Worm (Caenorhabditis elegans) whole organism, L2 larva: ENCODE results near the gene unc-97.

Source experiments
- C34F6.9 ChIP-seq: fragments of 150-350 bp; optimal IDR thresholded peaks from 2 replicates; lab custom pipeline; 2014; ENCODE audit warnings: missing biosample characterization, missing genetic modification characterization
- F13H6.1 ChIP-seq: sonication (generic microtip); optimal IDR thresholded peaks from 2 replicates; lab custom pipeline; 2016; ENCODE audit warnings: missing genetic modification characterization, missing compliant biosample characterization
- Y55F3AM.14 ChIP-seq: fragments of 200-800 bp; sonication (Bioruptor generic); optimal IDR thresholded peaks from 2 replicates; lab custom pipeline; 2018; ENCODE audit warnings: mild to moderate bottlenecking, missing genetic modification characterization, missing compliant biosample characterization
- alr-1 ChIP-seq: fragments of 150-350 bp; optimal IDR thresholded peaks from 2 replicates; lab custom pipeline; 2014; ENCODE audit warnings: missing biosample characterization, missing genetic modification characterization
- aly-2 ChIP-seq: fragments of 150-350 bp; optimal IDR thresholded peaks from 2 replicates; lab custom pipeline; 2014; ENCODE audit warnings: missing biosample characterization, missing genetic modification characterization
- blmp-1 ChIP-seq: sonication (generic microtip); optimal IDR thresholded peaks from 2 replicates; lab custom pipeline; 2017; ENCODE audit warnings: missing genetic modification characterization, mild to moderate bottlenecking, missing compliant biosample characterization, antibody characterized with exemption, moderate library complexity; ENCODE audit not compliant: insufficient read depth
- ceh-16 ChIP-seq: fragments of 150-350 bp; optimal IDR thresholded peaks from 2 replicates; lab custom pipeline; 2014; ENCODE audit warnings: missing biosample characterization, missing genetic modification characterization
- ceh-82 ChIP-seq: fragments of 150-350 bp; optimal IDR thresholded peaks from 2 replicates; lab custom pipeline; 2014; ENCODE audit warnings: missing biosample characterization, missing genetic modification characterization
- crh-2 ChIP-seq: sonication (generic microtip); optimal IDR thresholded peaks from 2 replicates; lab custom pipeline; 2017; ENCODE audit warnings: missing biosample characterization, missing genetic modification characterization
- egl-27 ChIP-seq: sonication (generic microtip); optimal IDR thresholded peaks from 3 replicates; lab custom pipeline; 2017; ENCODE audit warnings: missing biosample characterization, missing genetic modification reagents, missing genetic modification characterization
- elt-1 ChIP-seq: fragments of 150-350 bp; optimal IDR thresholded peaks from 2 replicates; lab custom pipeline; 2014; ENCODE audit warnings: missing biosample characterization, missing genetic modification characterization
- elt-3 ChIP-seq: sonication (generic microtip); optimal IDR thresholded peaks from 2 replicates; lab custom pipeline; 2017; ENCODE audit warnings: missing biosample characterization, missing genetic modification characterization
- gmeb-1 ChIP-seq: fragments of 150-350 bp; optimal IDR thresholded peaks from 2 replicates; lab custom pipeline; 2014; ENCODE audit warnings: missing biosample characterization, missing genetic modification characterization
- lin-11 ChIP-seq: fragments of 150-350 bp; sonication (generic microtip); optimal IDR thresholded peaks from 2 replicates; lab custom pipeline; 2014; ENCODE audit warnings: missing biosample characterization, missing genetic modification characterization, inconsistent platforms, mixed read lengths
- lin-13 ChIP-seq: fragments of 150-350 bp; optimal IDR thresholded peaks from 2 replicates; lab custom pipeline; 2014; ENCODE audit warnings: missing biosample characterization, missing genetic modification reagents, missing genetic modification characterization
- lin-39 ChIP-seq: fragments of 150-350 bp; optimal IDR thresholded peaks from 2 replicates; lab custom pipeline; 2014; ENCODE audit warnings: missing biosample characterization, missing genetic modification reagents, missing genetic modification characterization
- lsy-2 ChIP-seq, 2 experiments: fragments of 150-350 bp in 1 of 2; sonication (generic microtip) in 1 of 2; optimal IDR thresholded peaks; 2 replicates each; lab custom pipeline; 2014 to 2017; ENCODE audit warnings: missing biosample characterization in 2 of 2, missing genetic modification characterization in 2 of 2
- mbf-1 ChIP-seq: sonication (generic microtip); optimal IDR thresholded peaks from 2 replicates; lab custom pipeline; 2017; ENCODE audit warnings: missing biosample characterization, missing genetic modification characterization
- mdl-1 ChIP-seq, 2 experiments: fragments of 150-350 bp in 1 of 2; sonication (generic microtip) in 1 of 2; optimal IDR thresholded peaks; 2 replicates each; lab custom pipeline; 2017; ENCODE audit warnings: missing biosample characterization in 2 of 2, missing genetic modification characterization in 2 of 2
- nhr-10 ChIP-seq: sonication (generic microtip); optimal IDR thresholded peaks from 2 replicates; lab custom pipeline; 2017; ENCODE audit warnings: missing biosample characterization, missing genetic modification characterization
- nhr-21 ChIP-seq: fragments of 150-350 bp; optimal IDR thresholded peaks from 2 replicates; lab custom pipeline; 2014; ENCODE audit warnings: missing biosample characterization, missing genetic modification characterization
- nhr-23 ChIP-seq: fragments of 150-350 bp; optimal IDR thresholded peaks from 2 replicates; lab custom pipeline; 2014; ENCODE audit warnings: missing biosample characterization, missing genetic modification reagents, missing genetic modification characterization
- nhr-25 ChIP-seq: fragments of 150-350 bp; sonication (generic microtip); optimal IDR thresholded peaks from 3 replicates; lab custom pipeline; 2014; ENCODE audit warnings: missing biosample characterization, missing genetic modification characterization
- nhr-77 ChIP-seq: fragments of 150-350 bp; optimal IDR thresholded peaks from 2 replicates; lab custom pipeline; 2014; ENCODE audit warnings: missing biosample characterization, missing genetic modification characterization
- peb-1 ChIP-seq: fragments of 150-350 bp; optimal IDR thresholded peaks from 2 replicates; lab custom pipeline; 2014; ENCODE audit warnings: missing biosample characterization, missing genetic modification characterization
- sem-4 ChIP-seq: fragments of 150-350 bp; optimal IDR thresholded peaks from 2 replicates; lab custom pipeline; 2014; ENCODE audit warnings: missing biosample characterization, missing genetic modification reagents, missing genetic modification characterization
- skn-1 ChIP-seq: sonication (generic microtip); optimal IDR thresholded peaks from 2 replicates; lab custom pipeline; 2017; ENCODE audit warnings: missing biosample characterization, missing genetic modification characterization
- sma-3 ChIP-seq: sonication (generic microtip); optimal IDR thresholded peaks from 2 replicates; lab custom pipeline; 2016; ENCODE audit warnings: missing genetic modification reagents, missing genetic modification characterization, missing compliant biosample characterization
- sma-9 ChIP-seq, 2 experiments: fragments of 150-350 bp in 1 of 2; sonication (generic microtip) in 1 of 2; optimal IDR thresholded peaks; 2 replicates each; lab custom pipeline; 2014 to 2016; ENCODE audit warnings: missing genetic modification characterization in 2 of 2, mild to moderate bottlenecking in 1 of 2, missing biosample characterization in 1 of 2, missing compliant biosample characterization in 1 of 2, missing genetic modification reagents in 1 of 2, moderate library complexity in 1 of 2
- snpc-4 ChIP-seq: fragments of 150-350 bp; optimal IDR thresholded peaks from 2 replicates; lab custom pipeline; 2014; ENCODE audit warnings: missing biosample characterization, missing genetic modification characterization
- unc-55 ChIP-seq: fragments of 150-350 bp; sonication (generic microtip); optimal IDR thresholded peaks from 3 replicates; lab custom pipeline; 2014; ENCODE audit warnings: missing biosample characterization, missing genetic modification reagents, missing genetic modification characterization
- unc-62 ChIP-seq: fragments of 150-350 bp; optimal IDR thresholded peaks from 2 replicates; lab custom pipeline; 2014; ENCODE audit warnings: missing biosample characterization, missing genetic modification reagents, missing genetic modification characterization
- zag-1 ChIP-seq: fragments of 150-350 bp; optimal IDR thresholded peaks from 2 replicates; lab custom pipeline; 2014; ENCODE audit warnings: missing biosample characterization, missing genetic modification characterization
- ztf-11 ChIP-seq: sonication (generic microtip); optimal IDR thresholded peaks from 2 replicates; lab custom pipeline; 2017; ENCODE audit warnings: missing biosample characterization, missing genetic modification characterization
- ztf-4 ChIP-seq: fragments of 150-350 bp; optimal IDR thresholded peaks from 2 replicates; lab custom pipeline; 2014; ENCODE audit warnings: missing biosample characterization, missing genetic modification characterization

Gene unc-97

ce11 chrX:5621793-5622192 is 28.9 kb downstream of the unc-97 start:
- TF ChIP-seq lin-13 (GFP tag; lab: Kevin White, UChicago) (no peak), mbf-1 (tag; lab: Kevin White, UChicago) (no peak), blmp-1 (tag; lab: Kevin White, UChicago) (no peak), lsy-2 (tag; optimal IDR thresholded peaks at IDR 0.05; lab: Kevin White, UChicago) (no peak), nhr-21 (tag; lab: Kevin White, UChicago) (no peak), gmeb-1 (no peak), Y55F3AM.14 (GFP tag; lab: Kevin White, UChicago) (no peak), lin-11 (tag; lab: Kevin White, UChicago) (no peak)

DNA sequence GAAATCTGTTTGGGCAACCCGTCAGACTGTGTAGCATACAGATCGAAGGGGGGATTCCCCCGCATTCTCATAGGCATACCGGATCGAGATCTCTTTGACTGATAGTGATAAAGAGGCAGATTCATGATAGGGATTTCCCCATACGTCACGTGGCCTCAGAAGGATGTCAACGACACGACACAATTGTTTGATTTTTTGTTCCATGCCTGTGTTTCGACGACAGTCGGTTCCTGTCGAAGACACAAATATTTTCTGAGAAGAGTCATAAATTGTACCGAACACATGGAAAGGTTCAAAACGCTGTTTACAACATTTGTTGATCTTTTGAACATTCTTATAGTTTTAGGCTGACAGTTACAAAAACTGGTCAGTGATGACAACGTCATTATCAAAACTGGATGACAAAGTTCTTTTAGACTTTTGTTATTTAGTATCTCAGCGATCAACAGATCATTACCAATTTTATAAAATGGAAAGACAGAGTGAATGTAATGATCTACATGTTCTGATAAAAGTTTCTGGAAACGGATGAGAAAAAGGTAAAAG is 35.6 kb downstream of the unc-97 start:
- TF ChIP-seq sem-4 (tag; lab: Kevin White, UChicago) (no peak), sma-3 (GFP tag; lab: Kevin White, UChicago) (peak; percentile 52), ztf-11 (tag; lab: Kevin White, UChicago) (no peak), Y55F3AM.14 (GFP tag; lab: Kevin White, UChicago) (peak; percentile 43), nhr-10 (tag; lab: Kevin White, UChicago) (no peak), mdl-1 (tag; optimal IDR thresholded peaks at IDR 0.05; lab: Kevin White, UChicago) (peak; percentile 48 to 61), gmeb-1 (peak; percentile 52), nhr-25 (tag; lab: Kevin White, UChicago) (peak; percentile 61), egl-27 (tag; lab: Kevin White, UChicago) (no peak), alr-1 (no peak), lsy-2 (tag; optimal IDR thresholded peaks at IDR 0.05; lab: Kevin White, UChicago) (peak in 1 of 2 experiments; percentile 7), C34F6.9 (tag; lab: Kevin White, UChicago) (no peak), F13H6.1 (tag; lab: Kevin White, UChicago) (peak; percentile 5), blmp-1 (tag; lab: Kevin White, UChicago) (peak; percentile 40), aly-2 (tag; lab: Kevin White, UChicago) (no peak), sma-9 (GFP tag; optimal IDR thresholded peaks at IDR 0.05; lab: Kevin White, UChicago) (peak; percentile 90), sma-9 (tag; optimal IDR thresholded peaks at IDR 0.05; lab: Kevin White, UChicago) (no peak), nhr-21 (tag; lab: Kevin White, UChicago) (peak; percentile 85), zag-1 (no peak)
- TF ChIP-seq, all 48 proteins: peak for 10

DNA sequence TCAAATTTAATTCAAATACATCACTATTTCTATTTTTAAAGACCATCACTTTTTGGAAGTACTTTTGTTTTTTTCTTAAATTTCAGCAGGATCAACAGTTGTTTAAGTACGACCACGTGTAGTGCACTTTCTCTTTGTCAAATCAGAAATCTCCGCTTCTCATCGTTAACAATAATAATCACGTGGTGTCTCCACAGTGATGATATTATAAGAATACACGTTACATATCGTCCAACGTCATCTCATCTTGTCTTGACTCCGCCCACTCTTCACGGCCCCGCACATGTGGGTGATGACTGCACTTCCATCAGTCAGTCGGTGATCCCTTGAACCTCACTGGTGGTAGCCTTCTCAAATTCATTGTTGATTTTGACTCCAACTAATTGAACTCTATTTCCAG is 37.0 kb downstream of the unc-97 start, which contains the start of gene argn-1:
Gene argn-1 (plus strand): TSS at position 83 of the 400 bp plus-strand sequence.
- TF ChIP-seq sma-3 (GFP tag; lab: Kevin White, UChicago) (peak; percentile 34), unc-62 (GFP tag; lab: Kevin White, UChicago) (no peak), nhr-21 (tag; lab: Kevin White, UChicago) (peak; percentile 79), C34F6.9 (tag; lab: Kevin White, UChicago) (no peak), snpc-4 (tag; lab: Kevin White, UChicago) (no peak), mdl-1 (tag; optimal IDR thresholded peaks at IDR 0.05; lab: Kevin White, UChicago) (peak; percentile 53 to 57), ceh-82 (tag; lab: Kevin White, UChicago) (no peak), unc-55 (GFP tag; lab: Kevin White, UChicago) (no peak), F13H6.1 (tag; lab: Kevin White, UChicago) (no peak), ceh-16 (no peak), ztf-4 (no peak), ztf-11 (tag; lab: Kevin White, UChicago) (no peak), nhr-23 (tag; lab: Kevin White, UChicago) (no peak), blmp-1 (tag; lab: Kevin White, UChicago) (peak; percentile 73), zag-1 (no peak), sma-9 (GFP tag; optimal IDR thresholded peaks at IDR 0.05; lab: Kevin White, UChicago) (peak; percentile 90), sma-9 (tag; optimal IDR thresholded peaks at IDR 0.05; lab: Kevin White, UChicago) (no peak), nhr-25 (tag; lab: Kevin White, UChicago) (peak; percentile 79), lin-39 (tag; lab: Kevin White, UChicago) (no peak), crh-2 (peak; percentile 11), skn-1 (tag; lab: Kevin White, UChicago) (no peak), elt-1 (tag; lab: Kevin White, UChicago) (no peak), peb-1 (tag; lab: Kevin White, UChicago) (no peak), mbf-1 (tag; lab: Kevin White, UChicago) (no peak), nhr-77 (no peak), alr-1 (no peak), elt-3 (tag; lab: Kevin White, UChicago) (no peak), lsy-2 (tag; optimal IDR thresholded peaks at IDR 0.05; lab: Kevin White, UChicago) (no peak), egl-27 (tag; lab: Kevin White, UChicago) (no peak)
